Fruit fly (Drosophila melanogaster): ENCODE results near the gene Kap-alpha3.

The Kap-alpha3 gene

dm6 chr3R:9606913-9607804 lies 29.6 kb upstream of the Kap-alpha3 start (continued):
- TF ChIP-seq crp (GFP tag; optimal IDR thresholded peaks at IDR 0.05) = no peak
- no peak for TF ChIP-seq vnd (GFP tag; IDR thresholded peaks at IDR 0.05; ENCODE audit: partially characterized antibody)
- no peak for TF ChIP-seq Dfd (GFP tag; optimal IDR thresholded peaks at IDR 0.05)
- no peak for TF ChIP-seq Hmr (GFP tag; optimal IDR thresholded peaks at IDR 0.05)
- peak; percentile 11 for TF ChIP-seq oc (tag; optimal IDR thresholded peaks at IDR 0.05)
- TF ChIP-seq Six4 (GFP tag; optimal IDR thresholded peaks at IDR 0.05) = no peak
- no peak for TF ChIP-seq Hr78 (GFP tag; optimal IDR thresholded peaks at IDR 0.05)
- no peak for TF ChIP-seq CG31365 (tag; optimal IDR thresholded peaks at IDR 0.05)
- TF ChIP-seq eve (GFP tag; optimal IDR thresholded peaks at IDR 0.05) = no peak
- TF ChIP-seq CG2889 (GFP tag; IDR thresholded peaks at IDR 0.05) = no peak
- TF ChIP-seq mld (GFP tag; IDR thresholded peaks at IDR 0.05; ENCODE audit: partially characterized antibody) = no peak
- TF ChIP-seq D (optimal IDR thresholded peaks at IDR 0.05) = no peak
- TF ChIP-seq D (GFP tag; optimal IDR thresholded peaks at IDR 0.05) = no peak
- no peak for TF ChIP-seq CG4424 (GFP tag; optimal IDR thresholded peaks at IDR 0.05)
- TF ChIP-seq CG3163 (GFP tag; optimal IDR thresholded peaks at IDR 0.05) = no peak
- peak; percentile 5 for TF ChIP-seq Blimp-1 (GFP tag; optimal IDR thresholded peaks at IDR 0.05)
- peak; percentile 90 for TF ChIP-seq Awh (GFP tag; IDR thresholded peaks at IDR 0.05)

dm6 chr3R:9605084-9605483 lies 27.6 kb upstream of the Kap-alpha3 start:
- no peak for TF ChIP-seq zen (tag; optimal IDR thresholded peaks at IDR 0.05)
- no peak for TF ChIP-seq CG4282 (GFP tag; optimal IDR thresholded peaks at IDR 0.05)
- no peak for TF ChIP-seq CG6813 (GFP tag; optimal IDR thresholded peaks at IDR 0.05)
- TF ChIP-seq CG2202 (tag; optimal IDR thresholded peaks at IDR 0.05) = peak; percentile 26
- TF ChIP-seq trh (GFP tag; optimal IDR thresholded peaks at IDR 0.05) = no peak
- TF ChIP-seq CG4617 (GFP tag; optimal IDR thresholded peaks at IDR 0.05; ENCODE audit: borderline replicate concordance) = no peak
- TF ChIP-seq esg (GFP tag; conservative IDR thresholded peaks at IDR 0.05) = no peak
- TF ChIP-seq sens (GFP tag) = peak; percentile 93
- no peak for TF ChIP-seq hbn (GFP tag; IDR thresholded peaks at IDR 0.05; ENCODE audit: partially characterized antibody)
- no peak for TF ChIP-seq dati (GFP tag; IDR thresholded peaks at IDR 0.05)
- TF ChIP-seq CG7786 (GFP tag; optimal IDR thresholded peaks at IDR 0.05) = no peak
- TF ChIP-seq CG10959 (GFP tag; IDR thresholded peaks at IDR 0.05) = peak; percentile 61
- TF ChIP-seq Hr39 (optimal IDR thresholded peaks at IDR 0.05) = no peak
- TF ChIP-seq kni (GFP tag; optimal IDR thresholded peaks at IDR 0.05) = no peak
- TF ChIP-seq ewg (GFP tag; optimal IDR thresholded peaks at IDR 0.05) = no peak
- no peak for TF ChIP-seq Dp (GFP tag; optimal IDR thresholded peaks at IDR 0.05)
- TF ChIP-seq chn (GFP tag; optimal IDR thresholded peaks at IDR 0.05) = peak; percentile 56
- TF ChIP-seq Chrac-16 (GFP tag; optimal IDR thresholded peaks at IDR 0.05) = peak; percentile 36
- TF ChIP-seq CG15479 (GFP tag; optimal IDR thresholded peaks at IDR 0.05) = no peak
- TF ChIP-seq p53 (GFP tag; optimal IDR thresholded peaks at IDR 0.05) = no peak
- peak; percentile 25 for TF ChIP-seq CG33213 (GFP tag; optimal IDR thresholded peaks at IDR 0.05)
- TF ChIP-seq row (GFP tag; IDR thresholded peaks at IDR 0.05) = peak; percentile 43; the same call in 2 of the 3 replicates
- no peak for TF ChIP-seq rib (GFP tag; IDR thresholded peaks at IDR 0.05)
- peak; percentile 73 for TF ChIP-seq ara (GFP tag; IDR thresholded peaks at IDR 0.05)
- no peak for TF ChIP-seq corto (GFP tag; optimal IDR thresholded peaks at IDR 0.05)
- TF ChIP-seq CG11696 (GFP tag; IDR thresholded peaks at IDR 0.05) = no peak
- no peak for TF ChIP-seq CG14965 (GFP tag; optimal IDR thresholded peaks at IDR 0.05; ENCODE audit: borderline replicate concordance)
- no peak for TF ChIP-seq CG9932 (GFP tag; IDR thresholded peaks at IDR 0.05)
- no peak for TF ChIP-seq yki (optimal IDR thresholded peaks at IDR 0.05)
- TF ChIP-seq wek (GFP tag; optimal IDR thresholded peaks at IDR 0.05) = no peak
- TF ChIP-seq pb (GFP tag; optimal IDR thresholded peaks at IDR 0.05) = no peak
- TF ChIP-seq ac (GFP tag; optimal IDR thresholded peaks at IDR 0.05) = peak; percentile 12
- TF ChIP-seq Atf6 (GFP tag; IDR thresholded peaks at IDR 0.05) = no peak

All from whole organism, embryonic.